Fruit fly (Drosophila melanogaster) whole organism: ENCODE measurements around the gene CG6144.

Source experiments
- CG8478 ChIP-seq: fragments of >200 bp; optimal IDR thresholded peaks from 2 replicates; lab custom pipeline; 2018; ENCODE audit warnings: inconsistent platforms
- Dll ChIP-seq: fragments of >200 bp; optimal IDR thresholded peaks from 2 replicates; lab custom pipeline; 2017
- EcR ChIP-seq, 2 experiments: fragments of >200 bp; optimal IDR thresholded peaks; 2 replicates each; lab custom pipeline; 2017; ENCODE audit warnings: missing biosample characterization in 2 of 2, missing genetic modification characterization in 2 of 2, missing genetic modification reagents in 2 of 2
- pan ChIP-seq: fragments of >200 bp; optimal IDR thresholded peaks from 2 replicates; lab custom pipeline; 2017
- psq ChIP-seq: fragments of >200 bp; optimal IDR thresholded peaks from 2 replicates; lab custom pipeline; 2017
- usp ChIP-seq: fragments of >200 bp; optimal IDR thresholded peaks from 2 replicates; lab custom pipeline; 2017; ENCODE audit warnings: missing biosample characterization, missing genetic modification characterization, mixed read lengths

- TF ChIP-seq pan (lab: Kevin White, UChicago) (no peak), Dll (lab: Kevin White, UChicago) (no peak), CG8478 (lab: Kevin White, UChicago) (no peak), psq (lab: Kevin White, UChicago) (no peak), usp (GFP tag; lab: Kevin White, UChicago) (no peak), EcR (GFP tag; optimal IDR thresholded peaks at IDR 0.05; lab: Kevin White, UChicago) (no peak)
Measured at dm6 chr2L:10528984-10529383, 40.5 kb downstream of the CG6144 start.
